Worm (Caenorhabditis elegans) whole organism, L4/young adult: Measurements from ENCODE around the gene ttbk-3.

Experiments
- dao-5 ChIP-seq: sonication (generic microtip); optimal IDR thresholded peaks from 2 replicates; lab custom pipeline; 2016; ENCODE audit warnings: missing genotype, missing genetic modification characterization, moderate library complexity, missing compliant biosample characterization
- him-1 ChIP-seq: sonication (generic microtip); optimal IDR thresholded peaks from 2 replicates; lab custom pipeline; 2016; ENCODE audit warnings: missing genotype, missing genetic modification reagents, missing genetic modification characterization, missing compliant biosample characterization

DNA sequence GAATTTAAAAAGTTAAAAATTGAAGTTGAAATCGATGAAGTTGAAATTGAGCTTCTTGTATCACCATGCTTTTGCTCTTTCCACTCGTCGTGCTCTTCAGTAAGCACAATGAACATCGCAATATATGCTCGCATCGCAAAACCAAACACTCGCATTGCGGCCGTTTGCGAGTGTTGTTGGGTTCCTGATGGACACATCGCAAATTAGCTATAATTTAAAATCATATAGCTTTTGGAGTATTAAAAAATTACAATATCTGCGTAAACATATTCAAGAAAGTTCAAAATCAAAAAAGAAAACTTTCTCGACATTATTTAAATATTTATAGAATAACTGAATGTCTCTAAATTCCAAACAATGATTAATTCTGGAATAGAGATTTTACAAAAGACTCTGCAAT lies 47.7 kb downstream of the ttbk-3 start, which contains the start of gene K07F5.17:
- TF ChIP-seq him-1 (tag; lab: Kevin White, UChicago) (no peak), dao-5 (tag; lab: Kevin White, UChicago) (no peak)
